Worm (Caenorhabditis elegans) whole organism, L3 larva: ENCODE results near the gene R04B5.5.
A peak's percentile ranks its signal among the peaks of the same experiment; 100 is the strongest.

ENCODE experiments used
- R02D3.7 ChIP-seq: fragments of 150-350 bp; optimal IDR thresholded peaks from 2 replicates; lab custom pipeline; 2014; ENCODE audit warnings: missing biosample characterization, missing genetic modification characterization
- ZK546.5 ChIP-seq: sonication (generic microtip); optimal IDR thresholded peaks from 2 replicates; lab custom pipeline; 2017; ENCODE audit warnings: missing biosample characterization, missing genetic modification characterization
- aly-2 ChIP-seq: fragments of 150-350 bp; optimal IDR thresholded peaks from 2 replicates; lab custom pipeline; 2014; ENCODE audit warnings: missing biosample characterization, missing genetic modification characterization
- ama-1 ChIP-seq: fragments of 150-350 bp; optimal IDR thresholded peaks from 2 replicates; lab custom pipeline; 2018
- ceh-28 ChIP-seq: fragments of 150-350 bp; optimal IDR thresholded peaks from 2 replicates; lab custom pipeline; 2014; ENCODE audit warnings: missing biosample characterization, missing genetic modification reagents, missing genetic modification characterization
- ceh-82 ChIP-seq: fragments of 150-350 bp; optimal IDR thresholded peaks from 2 replicates; lab custom pipeline; 2014; ENCODE audit warnings: missing biosample characterization, missing genetic modification characterization
- ceh-9 ChIP-seq: sonication (generic microtip); optimal IDR thresholded peaks from 2 replicates; lab custom pipeline; 2018; ENCODE audit warnings: missing biosample characterization, missing genetic modification characterization
- daf-12 ChIP-seq: fragments of 150-350 bp; optimal IDR thresholded peaks from 2 replicates; lab custom pipeline; 2014; ENCODE audit warnings: missing biosample characterization, missing genetic modification reagents, missing genetic modification characterization
- egl-27 ChIP-seq: sonication (generic microtip); optimal IDR thresholded peaks from 4 replicates; lab custom pipeline; 2017; ENCODE audit warnings: missing biosample characterization, missing genetic modification reagents, missing genetic modification characterization
- egl-5 ChIP-seq: fragments of 150-350 bp; optimal IDR thresholded peaks from 2 replicates; lab custom pipeline; 2017; ENCODE audit warnings: missing biosample characterization, missing genetic modification reagents, missing genetic modification characterization, inconsistent platforms
- elt-1 ChIP-seq: fragments of 150-350 bp; optimal IDR thresholded peaks from 2 replicates; lab custom pipeline; 2014; ENCODE audit warnings: missing biosample characterization, missing genetic modification characterization
- elt-2 ChIP-seq: sonication (generic microtip); optimal IDR thresholded peaks from 2 replicates; lab custom pipeline; 2016; ENCODE audit warnings: missing genetic modification reagents, mild to moderate bottlenecking, missing genetic modification characterization, missing compliant biosample characterization
- elt-3 ChIP-seq, 3 experiments: fragments of 150-350 bp in 1 of 3; sonication (generic microtip) in 2 of 3; optimal IDR thresholded peaks; 2 replicates in 2 of 3; 4 replicates in 1 of 3; lab custom pipeline; 2014 to 2017; ENCODE audit warnings: missing biosample characterization in 3 of 3, missing genetic modification characterization in 3 of 3
- eor-1 ChIP-seq, 2 experiments: fragments of 150-350 bp; optimal IDR thresholded peaks; 2 replicates each; lab custom pipeline; 2014 to 2018; ENCODE audit warnings: missing biosample characterization in 2 of 2, missing genetic modification characterization in 2 of 2
- fkh-2 ChIP-seq: fragments of 150-350 bp; optimal IDR thresholded peaks from 2 replicates; lab custom pipeline; 2014; ENCODE audit warnings: missing biosample characterization, missing genetic modification reagents, missing genetic modification characterization
- hmg-11 ChIP-seq: sonication (generic microtip); optimal IDR thresholded peaks from 2 replicates; lab custom pipeline; 2016; ENCODE audit warnings: missing genetic modification characterization, missing compliant biosample characterization
- jun-1 ChIP-seq: fragments of 150-350 bp; optimal IDR thresholded peaks from 2 replicates; lab custom pipeline; 2014; ENCODE audit warnings: missing biosample characterization, missing genetic modification reagents, missing genetic modification characterization
- lin-15B ChIP-seq: fragments of 150-350 bp; optimal IDR thresholded peaks from 2 replicates; lab custom pipeline; 2014; ENCODE audit warnings: missing biosample characterization, missing genetic modification characterization
- lin-39 ChIP-seq: fragments of 150-350 bp; optimal IDR thresholded peaks from 2 replicates; lab custom pipeline; 2018; ENCODE audit warnings: missing biosample characterization, missing genetic modification reagents, missing genetic modification characterization
- lsy-12 ChIP-seq: sonication (generic microtip); optimal IDR thresholded peaks from 2 replicates; lab custom pipeline; 2016; ENCODE audit warnings: mild to moderate bottlenecking, missing genetic modification characterization, missing compliant biosample characterization
- mdl-1 ChIP-seq: fragments of 150-350 bp; optimal IDR thresholded peaks from 2 replicates; lab custom pipeline; 2014; ENCODE audit warnings: missing biosample characterization, missing genetic modification characterization
- nfya-1 ChIP-seq: sonication (generic microtip); optimal IDR thresholded peaks from 2 replicates; lab custom pipeline; 2017; ENCODE audit warnings: missing genetic modification characterization, mild to moderate bottlenecking, missing compliant biosample characterization, antibody characterized with exemption, moderate library complexity; ENCODE audit not compliant: insufficient read depth
- nhr-11 ChIP-seq: fragments of 150-350 bp; optimal IDR thresholded peaks from 2 replicates; lab custom pipeline; 2014; ENCODE audit warnings: missing biosample characterization, missing genetic modification characterization
- nhr-12 ChIP-seq: fragments of 150-350 bp; optimal IDR thresholded peaks from 2 replicates; lab custom pipeline; 2014; ENCODE audit warnings: missing biosample characterization, missing genetic modification characterization
- nhr-23 ChIP-seq: fragments of 150-350 bp; optimal IDR thresholded peaks from 2 replicates; lab custom pipeline; 2014; ENCODE audit warnings: missing biosample characterization, missing genetic modification reagents, missing genetic modification characterization
- nhr-237 ChIP-seq: fragments of 150-350 bp; optimal IDR thresholded peaks from 2 replicates; lab custom pipeline; 2014; ENCODE audit warnings: missing biosample characterization, missing genetic modification characterization
- nhr-25 ChIP-seq: sonication (generic microtip); optimal IDR thresholded peaks from 2 replicates; lab custom pipeline; 2017; ENCODE audit warnings: missing biosample characterization, missing genetic modification characterization
- nhr-28 ChIP-seq: fragments of 150-350 bp; optimal IDR thresholded peaks from 2 replicates; lab custom pipeline; 2014; ENCODE audit warnings: missing biosample characterization, missing genetic modification characterization
- nhr-43 ChIP-seq: sonication (generic microtip); optimal IDR thresholded peaks from 2 replicates; lab custom pipeline; 2016; ENCODE audit warnings: mild to moderate bottlenecking, missing genetic modification characterization, missing compliant biosample characterization; ENCODE audit not compliant: poor library complexity, severe bottlenecking
- nhr-76 ChIP-seq: fragments of 150-350 bp; sonication (generic microtip); optimal IDR thresholded peaks from 5 replicates; lab custom pipeline; 2014; ENCODE audit warnings: missing biosample characterization, missing genetic modification characterization
- pha-4 ChIP-seq: fragments of 150-350 bp; optimal IDR thresholded peaks from 2 replicates; lab custom pipeline; 2014; ENCODE audit warnings: missing biosample characterization, missing genetic modification reagents, missing genetic modification characterization
- pqm-1 ChIP-seq: fragments of 150-350 bp; optimal IDR thresholded peaks from 2 replicates; lab custom pipeline; 2017; ENCODE audit warnings: missing biosample characterization, missing genetic modification characterization, inconsistent platforms
- sea-2 ChIP-seq: fragments of 150-350 bp; sonication (generic microtip); optimal IDR thresholded peaks from 4 replicates; lab custom pipeline; 2014; ENCODE audit warnings: missing biosample characterization, missing genetic modification reagents, missing genetic modification characterization
- skn-1 ChIP-seq: fragments of 150-350 bp; optimal IDR thresholded peaks from 2 replicates; lab custom pipeline; 2014; ENCODE audit warnings: missing biosample characterization, missing genetic modification characterization
- snpc-4 ChIP-seq: fragments of 150-350 bp; optimal IDR thresholded peaks from 2 replicates; lab custom pipeline; 2014; ENCODE audit warnings: missing biosample characterization, missing genetic modification characterization
- tbx-2 ChIP-seq: sonication (generic microtip); optimal IDR thresholded peaks from 2 replicates; lab custom pipeline; 2016; ENCODE audit warnings: mild to moderate bottlenecking, missing genetic modification characterization, missing compliant biosample characterization
- unc-39 ChIP-seq: sonication (generic microtip); optimal IDR thresholded peaks from 4 replicates; lab custom pipeline; 2017; ENCODE audit warnings: missing biosample characterization, missing genetic modification characterization
- unc-62 ChIP-seq: fragments of 150-350 bp; sonication (generic microtip); optimal IDR thresholded peaks from 4 replicates; lab custom pipeline; 2014; ENCODE audit warnings: missing biosample characterization, missing genetic modification reagents, missing genetic modification characterization
- zag-1 ChIP-seq: fragments of 150-350 bp; optimal IDR thresholded peaks from 2 replicates; lab custom pipeline; 2014; ENCODE audit warnings: missing biosample characterization, missing genetic modification characterization
- ztf-11 ChIP-seq: fragments of 150-350 bp; optimal IDR thresholded peaks from 2 replicates; lab custom pipeline; 2014; ENCODE audit warnings: missing biosample characterization, missing genetic modification characterization
- ztf-4 ChIP-seq: fragments of 150-350 bp; optimal IDR thresholded peaks from 2 replicates; lab custom pipeline; 2014; ENCODE audit warnings: missing biosample characterization, missing genetic modification characterization

R04B5.5 gene

DNA sequence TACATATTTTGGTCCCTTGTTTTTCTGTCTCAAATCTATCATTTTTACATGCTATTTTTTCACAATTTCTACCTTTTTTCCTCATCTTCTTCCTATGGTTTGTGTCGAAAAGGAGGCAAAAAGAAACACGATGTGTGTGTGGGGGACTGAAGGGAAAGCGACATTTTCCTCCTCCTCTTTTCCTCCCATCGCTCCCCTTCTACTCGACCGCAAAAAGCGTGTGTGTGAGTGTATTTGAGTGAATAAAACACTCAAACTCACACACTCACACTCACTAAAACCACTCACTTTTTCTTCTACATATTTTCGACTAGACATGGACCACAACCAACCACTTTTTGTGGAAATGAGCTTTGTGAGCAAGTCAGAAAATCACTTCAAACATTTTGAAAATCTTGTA lies 45.8 kb upstream of the R04B5.5 start:
- TF ChIP-seq hmg-11 (tag; lab: Kevin White, UChicago) (peak; percentile 45), elt-2 (tag; lab: Kevin White, UChicago) (peak; percentile 24), elt-1 (tag; lab: Kevin White, UChicago) (no peak), nfya-1 (tag; lab: Kevin White, UChicago) (peak; percentile 53), snpc-4 (peak; percentile 30)

- TF ChIP-seq unc-62 (GFP tag; lab: Kevin White, UChicago) (peak; percentile 21), zag-1 (tag; lab: Kevin White, UChicago) (no peak), ama-1 (lab: Kevin White, UChicago) (no peak), ceh-82 (tag; lab: Kevin White, UChicago) (no peak), ztf-4 (tag; lab: Kevin White, UChicago) (no peak), nhr-28 (no peak), elt-2 (tag; lab: Kevin White, UChicago) (peak; percentile 34), jun-1 (tag; lab: Kevin White, UChicago) (no peak), nhr-12 (no peak), ZK546.5 (no peak), hmg-11 (tag; lab: Kevin White, UChicago) (peak; percentile 22), pha-4 (peak; percentile 84), sea-2 (GFP tag; lab: Kevin White, UChicago) (no peak), tbx-2 (peak; percentile 38), mdl-1 (tag; lab: Kevin White, UChicago) (no peak), fkh-2 (tag; lab: Kevin White, UChicago) (no peak), nhr-76 (tag; lab: Kevin White, UChicago) (no peak), egl-5 (tag; lab: Kevin White, UChicago) (peak; percentile 66), snpc-4 (peak; percentile 34), ztf-11 (no peak), R02D3.7 (peak; percentile 43), nhr-25 (tag; lab: Kevin White, UChicago) (peak; percentile 65), lin-15B (tag; lab: Kevin White, UChicago) (peak; percentile 45), lsy-12 (tag; lab: Kevin White, UChicago) (peak; percentile 1), ceh-9 (tag; lab: Kevin White, UChicago) (no peak), ceh-28 (peak; percentile 68), nhr-43 (tag; lab: Kevin White, UChicago) (no peak), lin-39 (tag; lab: Kevin White, UChicago) (peak; percentile 72), elt-3 (tag; optimal IDR thresholded peaks at IDR 0.05; lab: Kevin White, UChicago) (no peak), nhr-23 (tag; lab: Kevin White, UChicago) (peak; percentile 17), nfya-1 (tag; lab: Kevin White, UChicago) (peak; percentile 94), pqm-1 (tag; lab: Kevin White, UChicago) (peak; percentile 55)
Observed at ce11 chrV:10042254-10042653, 45.0 kb upstream of the R04B5.5 start.

DNA sequence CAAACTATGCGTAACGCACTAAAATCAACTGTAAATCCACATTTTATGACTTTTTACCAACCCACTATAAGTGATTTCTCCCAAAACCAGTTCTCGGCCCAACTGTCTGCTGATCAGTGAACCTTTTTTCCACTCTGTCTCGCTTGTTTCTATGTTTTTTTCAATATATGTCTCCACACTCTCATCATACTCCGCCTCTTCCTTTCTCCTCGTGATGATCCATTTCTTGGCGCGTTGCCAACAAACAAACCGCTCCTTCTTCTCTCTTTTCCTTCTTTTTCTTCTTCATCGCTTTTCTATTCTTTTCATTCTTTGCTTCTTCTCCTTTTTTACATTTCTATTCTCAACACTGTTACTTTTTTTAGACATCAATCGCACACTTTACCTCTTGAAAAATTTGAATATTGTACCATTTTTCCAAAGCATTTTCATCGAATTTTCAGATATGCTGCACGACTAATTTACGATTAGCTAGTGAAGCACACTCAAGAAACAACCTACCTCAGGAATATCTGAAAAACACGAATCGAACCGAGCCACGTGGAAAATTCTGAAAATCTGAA lies 44.0 kb upstream of the R04B5.5 start, which contains the start of gene T06E8.8:
Gene T06E8.8 (plus strand): TSS at position 513 of the 563 bp plus-strand sequence.
- TF ChIP-seq nhr-12 = no peak
- TF ChIP-seq lsy-12 (tag; lab: Kevin White, UChicago) = peak; percentile 18
- peak; percentile 26 for TF ChIP-seq snpc-4
- TF ChIP-seq daf-12 (tag; lab: Kevin White, UChicago) = no peak
- no peak for TF ChIP-seq nhr-76 (tag; lab: Kevin White, UChicago)
- peak; percentile 52 for TF ChIP-seq lin-39 (tag; lab: Kevin White, UChicago)
- no peak for TF ChIP-seq egl-5 (tag; lab: Kevin White, UChicago)
- no peak for TF ChIP-seq ceh-9 (tag; lab: Kevin White, UChicago)
- TF ChIP-seq elt-2 (tag; lab: Kevin White, UChicago) = no peak
- peak; percentile 65 for TF ChIP-seq jun-1 (tag; lab: Kevin White, UChicago)
- TF ChIP-seq ceh-28 = peak; percentile 15
- no peak for TF ChIP-seq nhr-11 (tag; lab: Kevin White, UChicago)
- no peak for TF ChIP-seq ama-1 (lab: Kevin White, UChicago)
- TF ChIP-seq aly-2 = no peak
- no peak for TF ChIP-seq zag-1 (tag; lab: Kevin White, UChicago)
- TF ChIP-seq mdl-1 (tag; lab: Kevin White, UChicago) = peak; percentile 16
- TF ChIP-seq hmg-11 (tag; lab: Kevin White, UChicago) = peak; percentile 39
- TF ChIP-seq eor-1 (tag; optimal IDR thresholded peaks at IDR 0.05; lab: Kevin White, UChicago) = no peak
- TF ChIP-seq elt-3 (tag; optimal IDR thresholded peaks at IDR 0.05; lab: Kevin White, UChicago) = peak in 1 of 3 experiments; percentile 2
- no peak for TF ChIP-seq unc-39 (tag; lab: Kevin White, UChicago)
- no peak for TF ChIP-seq sea-2 (GFP tag; lab: Kevin White, UChicago)
- peak; percentile 71 for TF ChIP-seq nhr-43 (tag; lab: Kevin White, UChicago)
- no peak for TF ChIP-seq skn-1 (tag; lab: Kevin White, UChicago)
- peak; percentile 89 for TF ChIP-seq pha-4
- TF ChIP-seq pqm-1 (tag; lab: Kevin White, UChicago) = no peak
- TF ChIP-seq nhr-237 (tag; lab: Kevin White, UChicago) = no peak
- TF ChIP-seq nhr-23 (tag; lab: Kevin White, UChicago) = peak; percentile 84
- TF ChIP-seq fkh-2 (tag; lab: Kevin White, UChicago) = no peak
- TF ChIP-seq nfya-1 (tag; lab: Kevin White, UChicago) = peak; percentile 63
- peak; percentile 63 for TF ChIP-seq nhr-25 (tag; lab: Kevin White, UChicago)
- TF ChIP-seq egl-27 (tag; lab: Kevin White, UChicago) = no peak
